Worm (Caenorhabditis elegans) whole organism, young adult: ENCODE measurements around the gene Y15E3A.5.

Source experiments
- B0336.3 ChIP-seq: fragments of 200-800 bp; sonication (Bioruptor generic); IDR thresholded peaks from 2 replicates; pipeline ENCODE4 v1.3.6; 2022; ENCODE audit warnings: missing genetic modification characterization, missing compliant biosample characterization
- C06A6.2 ChIP-seq: fragments of 200-800 bp; sonication (Bioruptor generic); conservative IDR thresholded peaks from 2 replicates; pipeline ENCODE4 v1.3.6; 2022; ENCODE audit warnings: missing genetic modification characterization, missing compliant biosample characterization
- F57C9.4 ChIP-seq: sonication (generic microtip); optimal IDR thresholded peaks from 2 replicates; lab custom pipeline; 2017; ENCODE audit warnings: mild to moderate bottlenecking, missing genetic modification characterization, missing compliant biosample characterization
- atf-7 ChIP-seq: sonication (generic microtip); optimal IDR thresholded peaks from 2 replicates; lab custom pipeline; 2017; ENCODE audit warnings: mild to moderate bottlenecking, missing genetic modification characterization, missing compliant biosample characterization
- dpl-1 ChIP-seq: fragments of 150-350 bp; optimal IDR thresholded peaks from 2 replicates; lab custom pipeline; 2014; ENCODE audit warnings: missing biosample characterization, missing genetic modification reagents, missing genetic modification characterization
- hmg-20 ChIP-seq: fragments of 200-800 bp; sonication (Bioruptor generic); IDR thresholded peaks from 2 replicates; pipeline ENCODE4 v1.3.6; 2022; ENCODE audit warnings: missing genetic modification reagents, missing genetic modification characterization, missing compliant biosample characterization
- let-607 ChIP-seq, 2 experiments: fragments of 200-800 bp in 1 of 2; sonication (Bioruptor generic) in 1 of 2; sonication (generic microtip) in 1 of 2; optimal IDR thresholded peaks; 2 replicates each; lab custom pipeline; 2016 to 2018; ENCODE audit warnings: mild to moderate bottlenecking in 2 of 2, missing compliant biosample characterization in 2 of 2, missing genetic modification characterization in 2 of 2, moderate library complexity in 2 of 2, missing genotype in 1 of 2
- nfyb-1 ChIP-seq: fragments of 200-800 bp; sonication (Bioruptor generic); IDR thresholded peaks from 2 replicates; pipeline ENCODE4 v1.3.6; 2022; ENCODE audit warnings: missing genetic modification reagents, missing genetic modification characterization, missing compliant biosample characterization
- pha-4 ChIP-seq: fragments of 150-350 bp; sonication (generic microtip); optimal IDR thresholded peaks from 2 replicates; lab custom pipeline; 2014; ENCODE audit warnings: missing biosample characterization, missing genetic modification reagents, missing genetic modification characterization

DNA sequence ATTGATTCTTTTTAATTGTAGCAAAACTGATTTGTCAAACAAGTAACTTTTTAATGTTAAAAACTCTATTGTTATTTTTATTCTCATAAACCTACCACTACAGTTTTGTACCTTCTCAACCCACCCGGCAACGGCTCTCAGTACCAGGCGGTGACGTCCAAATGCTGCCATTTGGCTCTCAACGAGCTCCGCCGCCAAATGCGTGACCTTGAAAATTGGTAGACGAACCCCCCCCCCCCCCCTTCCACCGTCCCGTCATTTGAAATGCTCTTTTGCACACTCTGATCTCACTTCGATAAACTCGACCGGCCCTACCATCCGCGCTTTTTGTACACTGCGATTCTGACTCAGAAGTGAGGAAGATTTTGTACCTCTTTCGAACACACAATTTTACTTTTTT, 31.7 kb upstream of the Y15E3A.5 start:
- TF ChIP-seq pha-4 (no peak), B0336.3 (GFP tag; lab: Robert Waterston, UW) (no peak), atf-7 (no peak), C06A6.2 (GFP tag; lab: Robert Waterston, UW) (no peak), F57C9.4 (tag; lab: Kevin White, UChicago) (no peak), hmg-20 (GFP tag; lab: Robert Waterston, UW) (no peak), nfyb-1 (no peak), dpl-1 (GFP tag; lab: Kevin White, UChicago) (no peak), let-607 (tag; optimal IDR thresholded peaks at IDR 0.05; lab: Kevin White, UChicago) (no peak)
